Worm (Caenorhabditis elegans) whole organism, young adult: Measurements from ENCODE around the gene irld-63.

Experiments
- fkh-3 ChIP-seq: sonication (generic microtip); optimal IDR thresholded peaks from 2 replicates; lab custom pipeline; 2016; ENCODE audit warnings: mild to moderate bottlenecking, missing genetic modification characterization, missing compliant biosample characterization
- lsl-1 ChIP-seq: fragments of 200-800 bp; sonication (Bioruptor generic); optimal IDR thresholded peaks from 2 replicates; lab custom pipeline; 2018; ENCODE audit warnings: mild to moderate bottlenecking, missing genetic modification characterization, moderate library complexity, missing compliant biosample characterization
- madf-6 ChIP-seq: fragments of 200-800 bp; sonication (Bioruptor generic); IDR thresholded peaks from 2 replicates; pipeline ENCODE4 v1.3.6; 2022; ENCODE audit warnings: missing genetic modification reagents, missing genetic modification characterization, missing compliant biosample characterization
- snpc-4 ChIP-seq, 5 experiments: fragments of 150-350 bp in 1 of 5; sonication (generic microtip) in 4 of 5; optimal IDR thresholded peaks; 2 replicates each; lab custom pipeline; 2014 to 2018; ENCODE audit warnings: missing genetic modification characterization in 5 of 5, missing biosample characterization in 3 of 5, antibody characterized with exemption in 2 of 5, mild to moderate bottlenecking in 2 of 5, missing compliant biosample characterization in 2 of 5, missing genotype in 2 of 5, moderate library complexity in 2 of 5, missing genetic modification reagents in 1 of 5

DNA sequence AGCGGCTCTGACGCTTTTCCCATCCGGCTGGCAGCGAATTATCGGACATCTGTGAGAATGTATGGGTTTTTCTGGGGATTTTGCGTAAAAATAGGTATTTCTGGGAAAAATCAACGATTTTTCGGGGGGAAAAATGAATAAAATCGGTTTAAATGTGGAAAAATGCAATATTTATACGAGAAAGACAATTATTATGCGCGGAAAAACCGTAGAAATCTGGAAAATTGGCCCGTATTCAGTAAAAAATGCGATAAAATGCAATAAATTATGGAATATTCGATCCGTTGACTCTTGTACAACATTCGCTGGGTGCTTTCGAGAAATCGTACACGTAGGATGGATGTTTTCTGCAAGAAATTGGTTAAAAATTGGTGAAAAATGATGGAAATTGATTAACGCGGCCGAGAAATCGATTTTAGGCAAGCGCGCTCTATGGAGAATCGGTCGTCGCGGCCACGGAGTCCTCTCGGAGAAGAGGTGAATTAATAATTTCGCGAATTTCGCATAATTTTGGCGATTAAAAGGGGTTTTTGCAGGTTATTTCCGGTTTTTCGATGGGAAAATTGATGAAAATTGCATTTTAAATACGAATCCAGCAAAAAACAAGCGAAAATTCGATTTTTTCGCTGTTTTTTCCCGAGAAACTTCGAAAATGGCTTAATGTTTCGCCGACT, 41.4 kb upstream of the irld-63 start, which contains the start of gene pinn-1:
- TF ChIP-seq fkh-3 (tag; lab: Kevin White, UChicago) (no peak), madf-6 (GFP tag; lab: Robert Waterston, UW) (peak; percentile 83), snpc-4 (GFP tag; optimal IDR thresholded peaks at IDR 0.05; lab: Kevin White, UChicago) (no peak), snpc-4 (tag; optimal IDR thresholded peaks at IDR 0.05; lab: Kevin White, UChicago) (peak; percentile 29 to 76 (median 45)), lsl-1 (GFP tag; lab: Kevin White, UChicago) (peak; percentile 73)
